Worm (Caenorhabditis elegans): ENCODE data around the gene fipr-29.

The fipr-29 gene

DNA sequence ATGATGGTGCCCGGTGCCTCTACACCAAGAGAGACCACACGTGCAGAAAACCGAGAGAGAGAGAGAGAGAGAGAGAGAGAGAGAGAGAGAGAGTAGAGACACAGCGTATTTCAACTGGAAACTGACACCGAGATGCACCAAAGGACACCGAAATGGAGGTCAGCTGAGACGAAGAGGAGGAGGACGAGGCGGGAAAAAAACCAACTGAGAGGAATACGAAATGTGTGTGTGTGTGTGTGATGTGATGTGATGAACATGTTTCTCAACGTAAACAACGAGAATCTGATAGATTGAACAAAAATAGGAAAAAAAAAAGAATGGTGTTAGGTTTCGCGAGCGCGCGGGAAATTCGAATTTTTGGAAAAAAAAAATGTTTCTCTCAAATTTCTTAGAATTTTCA is 22.8 kb downstream of the fipr-29 start:
- TF ChIP-seq dao-5 (tag; optimal IDR thresholded peaks at IDR 0.05) (no peak), W03F9.2 (tag; optimal IDR thresholded peaks at IDR 0.05) (no peak), him-1 (tag; optimal IDR thresholded peaks at IDR 0.05) (no peak)

DNA sequence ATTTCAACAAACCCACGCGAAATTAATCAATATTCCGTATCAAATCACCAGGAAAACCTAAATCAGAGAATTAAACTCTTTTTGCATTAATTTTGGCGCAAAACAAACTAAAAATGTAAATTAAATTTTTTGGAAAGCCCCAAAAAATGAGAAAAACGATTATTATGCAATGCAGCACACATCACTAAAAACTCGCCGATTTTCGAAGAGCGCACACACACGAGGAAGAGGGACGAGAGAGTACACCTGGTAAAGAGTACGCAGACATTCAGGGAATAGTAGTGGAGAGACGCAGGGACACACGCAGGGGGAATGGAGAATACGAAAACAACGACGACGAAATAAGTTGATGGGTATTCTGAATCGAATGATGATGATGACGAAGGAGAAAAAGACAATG is 24.2 kb downstream of the fipr-29 start:
- TF ChIP-seq W03F9.2 (tag; optimal IDR thresholded peaks at IDR 0.05) (no peak), him-1 (tag; optimal IDR thresholded peaks at IDR 0.05) (no peak), dao-5 (tag; optimal IDR thresholded peaks at IDR 0.05) (no peak)

DNA sequence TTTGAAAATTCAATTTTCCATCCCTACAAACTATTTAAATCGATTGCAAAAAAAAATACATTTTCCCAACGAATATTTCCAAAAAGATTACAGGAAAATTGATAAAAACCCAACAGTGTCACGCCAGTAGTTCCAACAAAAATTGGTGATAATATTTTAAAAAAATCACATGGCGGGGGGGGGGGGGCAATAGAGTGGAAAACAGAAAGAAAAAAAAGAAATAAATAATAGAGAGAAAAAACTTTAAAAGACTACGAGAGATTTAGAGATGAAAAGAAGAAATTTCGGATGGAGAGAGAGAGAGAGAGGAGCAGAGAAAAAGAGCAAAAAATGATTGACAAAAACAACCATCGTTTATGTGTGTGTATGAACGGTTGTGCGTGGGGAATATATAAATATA is 25.7 kb downstream of the fipr-29 start:
- no peak for TF ChIP-seq him-1 (tag; optimal IDR thresholded peaks at IDR 0.05)
- no peak for TF ChIP-seq W03F9.2 (tag; optimal IDR thresholded peaks at IDR 0.05)
- no peak for TF ChIP-seq dao-5 (tag; optimal IDR thresholded peaks at IDR 0.05)

DNA sequence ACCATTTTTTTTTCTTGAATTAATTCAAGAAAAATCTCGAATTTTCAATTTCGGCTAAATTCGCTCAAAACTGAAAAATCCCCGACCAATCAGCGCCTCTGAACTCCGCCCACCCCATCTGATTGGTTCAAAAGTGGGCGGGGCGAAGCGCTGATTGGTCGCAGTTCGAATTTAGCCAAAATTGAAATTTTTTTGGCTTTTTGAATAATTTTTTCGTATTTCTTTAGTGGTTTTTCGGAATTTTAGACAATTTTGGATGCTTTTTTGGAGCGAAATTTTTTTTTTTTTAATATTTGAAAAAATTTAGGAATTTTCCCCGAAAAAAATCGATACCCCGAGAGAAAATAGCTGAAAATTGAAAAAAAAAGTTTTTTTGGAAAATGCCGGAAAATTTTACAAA is 26.2 kb downstream of the fipr-29 start:
- TF ChIP-seq W03F9.2 (tag; optimal IDR thresholded peaks at IDR 0.05) (no peak), dao-5 (tag; optimal IDR thresholded peaks at IDR 0.05) (no peak), him-1 (tag; optimal IDR thresholded peaks at IDR 0.05) (no peak)

DNA sequence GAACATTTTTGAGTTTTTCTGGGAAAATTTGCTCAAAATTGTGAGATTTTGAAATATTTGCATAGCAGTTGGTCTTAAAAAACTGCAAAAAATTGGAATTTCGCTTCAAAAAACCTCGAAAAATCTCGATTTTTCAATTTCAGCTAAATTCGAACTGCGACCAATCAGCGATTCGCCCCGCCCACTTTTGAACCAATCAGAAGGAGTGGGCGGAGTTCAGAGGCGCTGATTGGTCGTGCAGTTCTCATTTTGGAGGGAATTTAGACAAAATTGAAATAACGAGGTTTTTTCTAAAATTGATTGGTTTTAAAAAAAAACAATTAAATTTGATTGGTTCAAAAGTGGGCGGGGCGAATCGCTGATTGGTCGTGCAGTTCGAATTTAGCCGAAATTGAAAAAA is 26.7 kb downstream of the fipr-29 start:
- no peak for TF ChIP-seq W03F9.2 (tag; optimal IDR thresholded peaks at IDR 0.05)
- no peak for TF ChIP-seq him-1 (tag; optimal IDR thresholded peaks at IDR 0.05)
- no peak for TF ChIP-seq dao-5 (tag; optimal IDR thresholded peaks at IDR 0.05)

DNA sequence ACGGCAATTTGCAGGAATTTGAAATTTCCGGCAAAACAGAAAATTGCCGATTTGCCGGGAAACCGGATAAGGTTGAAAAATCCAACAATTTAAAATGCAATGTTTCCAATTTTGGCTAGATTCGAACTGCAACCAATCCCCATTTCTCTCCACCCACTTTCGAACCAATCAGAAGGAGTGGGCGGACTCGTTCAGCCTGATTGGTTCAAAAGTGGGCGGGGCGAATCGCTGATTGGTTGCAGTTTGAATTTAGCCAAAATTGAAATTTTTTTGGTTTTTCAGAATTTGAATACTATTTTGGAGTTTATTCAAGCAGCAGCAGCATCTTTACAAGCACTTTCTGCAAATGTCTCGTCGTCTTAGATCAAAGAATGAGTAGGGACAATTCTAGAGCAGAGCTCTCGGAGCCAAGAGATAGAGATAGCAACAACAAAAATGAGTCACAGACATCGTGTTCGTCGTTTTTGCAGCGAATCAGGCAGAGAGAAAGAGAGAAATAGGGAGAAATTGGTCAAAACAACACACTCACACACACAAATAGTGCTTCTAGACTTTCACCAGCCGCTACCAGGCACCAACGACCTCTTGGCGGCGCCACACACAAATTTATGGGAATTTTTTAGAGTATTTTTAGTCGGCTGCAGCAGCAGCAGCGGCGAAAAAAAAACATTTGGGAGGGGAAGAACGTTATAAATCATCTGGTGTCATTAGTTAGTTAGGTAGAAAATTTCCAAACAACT is 29.0 kb downstream of the fipr-29 start:
- TF ChIP-seq dao-5 (tag; optimal IDR thresholded peaks at IDR 0.05) (no peak), him-1 (tag; optimal IDR thresholded peaks at IDR 0.05) (no peak), W03F9.2 (tag; optimal IDR thresholded peaks at IDR 0.05) (no peak)

DNA sequence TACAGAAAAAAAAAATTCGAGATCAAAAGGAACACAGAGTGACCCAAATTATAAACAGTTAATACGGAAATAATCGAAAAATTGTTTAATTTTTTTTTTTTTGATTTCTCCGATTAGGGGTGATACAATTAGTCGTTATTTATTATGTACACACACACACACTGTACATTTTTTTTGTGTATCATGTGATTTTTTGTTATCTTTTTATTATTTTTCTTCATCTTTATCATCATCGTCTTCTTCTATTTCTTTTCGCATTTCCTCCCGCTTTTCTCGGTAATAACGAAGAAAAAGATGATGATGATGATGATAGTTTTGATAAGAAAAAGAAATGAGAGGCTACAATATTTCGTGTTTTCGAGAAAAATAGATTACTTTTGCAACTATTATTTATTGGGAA is 30.3 kb downstream of the fipr-29 start:
- TF ChIP-seq W03F9.2 (tag; optimal IDR thresholded peaks at IDR 0.05) (no peak), him-1 (tag; optimal IDR thresholded peaks at IDR 0.05) (no peak), dao-5 (tag; optimal IDR thresholded peaks at IDR 0.05) (no peak)

DNA sequence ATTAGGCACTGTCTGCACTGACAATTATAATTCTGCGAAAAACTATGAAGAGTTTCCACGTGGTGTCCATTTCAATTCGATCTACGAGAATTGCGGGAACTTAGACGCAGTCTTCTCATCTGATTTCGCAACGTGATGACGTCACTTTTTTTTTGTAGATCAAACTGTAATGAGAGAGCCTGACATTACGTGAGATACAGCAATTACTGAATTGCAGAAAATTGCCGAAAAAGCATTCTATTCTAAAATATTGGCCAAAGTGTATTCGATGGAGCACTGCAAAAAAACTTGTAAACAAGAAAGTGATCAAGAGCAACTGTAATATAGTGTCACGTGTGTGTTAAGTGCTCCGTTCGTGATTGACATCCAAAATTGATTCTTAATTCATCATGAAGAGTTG is 33.5 kb downstream of the fipr-29 start:
- TF ChIP-seq him-1 (tag; optimal IDR thresholded peaks at IDR 0.05) = no peak
- TF ChIP-seq W03F9.2 (tag; optimal IDR thresholded peaks at IDR 0.05) = no peak
- no peak for TF ChIP-seq dao-5 (tag; optimal IDR thresholded peaks at IDR 0.05)

DNA sequence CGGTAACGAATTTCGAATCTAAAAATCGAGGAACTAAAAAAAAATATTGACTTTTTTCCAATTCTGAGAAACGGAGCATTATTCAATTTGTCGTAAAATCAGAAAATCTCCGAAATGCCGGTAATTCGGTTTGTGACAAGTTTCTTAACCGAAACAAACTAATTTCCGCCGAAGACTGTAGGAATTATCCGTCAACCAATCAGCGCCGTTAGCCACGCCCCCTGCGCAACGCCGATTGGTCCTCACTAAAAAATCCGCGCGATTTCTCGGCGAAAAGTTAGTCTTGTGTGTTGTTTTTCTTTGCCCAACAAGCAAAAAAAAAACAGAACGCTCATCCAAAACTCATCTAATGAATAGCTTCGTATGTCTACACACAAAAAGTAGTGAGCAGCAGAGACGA is 40.1 kb downstream of the fipr-29 start:
- TF ChIP-seq him-1 (tag; optimal IDR thresholded peaks at IDR 0.05) (no peak), dao-5 (tag; optimal IDR thresholded peaks at IDR 0.05) (no peak), W03F9.2 (tag; optimal IDR thresholded peaks at IDR 0.05) (no peak)

DNA sequence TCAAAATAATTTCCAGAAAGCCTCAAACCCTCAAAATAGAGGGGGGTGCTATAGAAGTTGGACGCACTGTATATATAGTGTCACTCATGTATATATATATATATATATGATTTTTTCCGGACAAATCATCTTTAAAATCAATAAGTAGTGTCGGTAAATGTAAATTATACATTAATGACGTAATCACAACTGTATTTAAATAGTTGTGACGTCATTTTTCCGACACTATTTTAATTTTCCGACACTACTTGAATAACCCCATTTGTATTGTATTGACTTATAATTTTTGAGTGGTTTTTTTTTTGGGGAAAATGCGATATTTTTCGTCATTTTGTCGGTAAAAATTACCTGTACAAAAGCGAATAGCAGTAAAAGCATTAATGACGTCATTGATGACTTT is 41.3 kb downstream of the fipr-29 start:
- no peak for TF ChIP-seq him-1 (tag; optimal IDR thresholded peaks at IDR 0.05)
- no peak for TF ChIP-seq W03F9.2 (tag; optimal IDR thresholded peaks at IDR 0.05)
- no peak for TF ChIP-seq dao-5 (tag; optimal IDR thresholded peaks at IDR 0.05)
